Worm (Caenorhabditis elegans): ENCODE results near the gene C34C12.2.
"Not testable (repeated sequence)": the region's sequence is repeated elsewhere in the genome, so short reads cannot be mapped to it uniquely, and the experiment has no call there.

The C34C12.2 gene

DNA sequence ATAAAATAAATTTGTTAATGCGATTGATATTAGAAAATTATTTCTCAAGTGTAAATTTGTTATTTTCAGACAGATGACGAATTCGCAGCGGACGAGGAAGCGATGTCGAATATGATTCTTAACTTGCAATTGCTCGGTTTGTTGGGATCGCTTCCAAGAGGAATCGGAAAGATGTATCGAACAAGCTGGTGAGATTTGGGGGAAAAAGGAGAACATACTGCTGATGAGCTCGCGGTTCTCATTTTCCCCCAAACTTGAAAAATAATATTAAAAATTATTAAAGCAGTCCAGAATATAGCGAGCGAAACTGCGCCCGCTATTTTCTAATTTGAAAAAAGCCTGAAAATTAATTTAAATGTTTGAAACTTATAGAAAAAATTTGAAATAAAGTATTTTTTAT lies at the start of gene C34C12.2:
TSS of gene C34C12.2 (plus strand) at position 301 of the 400 bp plus-strand sequence.
- not testable (repeated sequence) for TF ChIP-seq W03F9.2, dao-5, him-1 (tag; optimal IDR thresholded peaks at IDR 0.05)

DNA sequence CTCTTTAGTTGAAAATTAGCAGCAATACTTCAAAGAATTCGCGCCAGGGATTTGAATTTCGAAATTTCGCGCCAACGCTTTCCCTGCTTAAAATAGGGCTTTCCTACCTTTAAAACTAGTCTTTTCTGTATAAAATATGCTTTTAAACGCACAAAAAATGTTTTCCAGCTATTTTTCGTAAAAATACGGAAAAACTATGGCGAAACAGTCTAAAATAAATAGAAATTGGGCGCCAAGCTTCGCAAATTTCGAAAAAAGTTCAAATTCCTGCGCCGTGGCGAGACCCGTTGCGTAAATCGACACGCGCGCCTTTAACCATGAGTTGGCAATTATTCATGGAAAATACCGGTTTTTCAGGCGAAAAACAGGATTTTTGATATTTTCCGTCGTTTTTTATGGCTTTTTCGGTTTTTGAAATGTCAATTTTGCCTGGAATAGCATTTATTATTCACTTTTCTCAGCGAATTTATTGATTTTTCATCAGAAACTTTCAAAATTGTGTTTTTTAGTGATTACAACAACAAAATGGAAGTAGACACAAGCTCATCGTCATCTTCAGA lies 49.2 kb upstream of the C34C12.2 start, which contains the start of the genes npp-9 and F59A2.5:
TSS of gene npp-9 (minus strand) at position 126 of the 560 bp plus-strand sequence.
TSS of gene F59A2.5 (plus strand) at position 510 of the 560 bp plus-strand sequence.
- TF ChIP-seq dao-5 (tag; optimal IDR thresholded peaks at IDR 0.05), result no peak
- peak; percentile 52 for TF ChIP-seq W03F9.2 (tag; optimal IDR thresholded peaks at IDR 0.05)
- TF ChIP-seq him-1 (tag; optimal IDR thresholded peaks at IDR 0.05), result no peak

DNA sequence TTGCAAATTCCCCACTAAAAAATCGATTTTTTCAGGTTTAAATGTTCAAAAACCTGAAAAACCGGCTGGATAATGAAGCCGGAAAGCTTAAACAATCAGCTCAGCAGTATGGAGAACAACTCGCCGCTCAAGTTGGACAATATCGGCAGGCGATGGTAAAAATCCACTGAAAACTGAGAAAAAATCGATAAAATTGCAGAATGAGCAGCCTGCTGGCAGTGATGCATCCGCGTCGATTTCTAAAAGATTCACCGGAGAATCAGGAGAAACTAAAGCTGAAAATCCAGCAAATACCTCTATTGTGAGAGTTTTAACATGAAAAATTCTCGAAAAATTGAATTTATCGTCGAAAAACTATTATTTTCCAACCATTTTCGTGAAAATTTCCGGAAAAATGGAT lies 48.1 kb upstream of the C34C12.2 start, which contains the start of gene golg-4:
TSS of gene golg-4 (plus strand) at position 34 of the 400 bp plus-strand sequence.
- TF ChIP-seq him-1 (tag; optimal IDR thresholded peaks at IDR 0.05), result no peak
- TF ChIP-seq W03F9.2 (tag; optimal IDR thresholded peaks at IDR 0.05), result no peak
- no peak for TF ChIP-seq dao-5 (tag; optimal IDR thresholded peaks at IDR 0.05)

- TF ChIP-seq W03F9.2 (tag; optimal IDR thresholded peaks at IDR 0.05), result no peak
- no peak for TF ChIP-seq dao-5 (tag; optimal IDR thresholded peaks at IDR 0.05)
- no peak for TF ChIP-seq him-1 (tag; optimal IDR thresholded peaks at IDR 0.05)
Observed at ce11 chrIII:3413437-3413836, 40.1 kb upstream of the C34C12.2 start.

- TF ChIP-seq W03F9.2 (tag; optimal IDR thresholded peaks at IDR 0.05) (no peak), dao-5 (tag; optimal IDR thresholded peaks at IDR 0.05) (no peak), him-1 (tag; optimal IDR thresholded peaks at IDR 0.05) (no peak)
Observed at ce11 chrIII:3414412-3414811, 39.2 kb upstream of the C34C12.2 start.

DNA sequence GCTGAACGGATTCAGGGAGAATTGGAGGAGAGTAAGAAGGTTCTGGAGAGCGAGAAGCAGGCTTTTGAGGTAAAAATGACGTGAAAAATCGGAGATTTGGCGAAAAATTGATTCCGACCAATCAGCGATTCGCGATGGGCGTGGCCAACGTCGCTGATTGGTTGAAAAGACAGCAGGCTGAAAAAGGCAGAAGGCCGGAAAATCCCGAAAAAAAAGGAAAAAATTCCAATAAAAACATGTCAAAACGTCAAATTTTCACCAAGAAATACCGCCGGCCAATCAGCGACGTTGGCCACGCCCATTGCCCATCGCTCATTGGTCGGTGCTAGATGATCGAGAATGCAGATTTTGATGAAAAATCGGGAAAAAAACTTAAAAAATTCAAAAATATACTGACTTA lies 36.1 kb upstream of the C34C12.2 start:
- TF ChIP-seq him-1 (tag; optimal IDR thresholded peaks at IDR 0.05) (no peak), W03F9.2 (tag; optimal IDR thresholded peaks at IDR 0.05) (no peak), dao-5 (tag; optimal IDR thresholded peaks at IDR 0.05) (no peak)

DNA sequence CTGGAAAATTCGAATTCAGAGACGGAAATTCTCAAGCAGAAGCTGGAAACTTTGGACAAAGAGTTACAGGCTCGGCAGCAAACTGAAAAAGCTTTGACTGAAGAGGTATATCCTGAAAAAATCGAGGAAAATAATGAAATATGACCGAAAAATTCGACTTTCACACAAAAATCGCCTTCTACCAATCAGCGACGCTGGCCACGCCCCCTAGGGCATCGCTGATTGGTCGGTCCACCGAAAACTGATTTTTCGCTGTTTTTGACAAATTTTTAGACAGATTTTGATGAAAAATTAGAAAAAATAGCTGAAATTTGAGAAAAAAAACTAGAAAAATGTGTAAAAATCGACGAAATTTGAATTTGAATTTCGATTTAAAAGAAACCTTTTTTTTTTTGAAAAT lies 34.7 kb upstream of the C34C12.2 start:
- no peak for TF ChIP-seq him-1 (tag; optimal IDR thresholded peaks at IDR 0.05)
- TF ChIP-seq W03F9.2 (tag; optimal IDR thresholded peaks at IDR 0.05), result no peak
- no peak for TF ChIP-seq dao-5 (tag; optimal IDR thresholded peaks at IDR 0.05)

ce11 chrIII:3423924-3424323 lies 29.7 kb upstream of the C34C12.2 start:
- no peak for TF ChIP-seq him-1 (tag; optimal IDR thresholded peaks at IDR 0.05)
- no peak for TF ChIP-seq dao-5 (tag; optimal IDR thresholded peaks at IDR 0.05)

DNA sequence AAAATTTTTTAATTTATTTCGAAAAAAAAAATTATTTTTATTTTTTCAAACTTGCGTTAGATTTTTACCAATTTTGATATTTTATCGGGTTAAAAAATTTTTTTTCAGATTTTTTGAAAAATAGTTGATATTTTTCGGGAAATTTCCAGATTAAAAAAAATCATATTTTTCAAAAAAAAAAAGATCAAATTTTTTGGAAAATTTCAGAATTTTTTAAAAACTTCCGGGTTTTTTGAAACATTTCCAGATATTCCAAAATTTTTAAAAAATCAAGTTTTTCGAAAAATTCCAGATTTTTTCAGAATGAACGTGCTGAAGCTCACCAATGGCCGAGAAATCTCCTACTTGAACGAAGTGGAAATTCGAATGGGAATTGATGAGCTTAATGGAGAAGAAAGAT lies 28.1 kb upstream of the C34C12.2 start, which contains the start of gene metl-18:
TSS of gene metl-18 (plus strand) at position 301 of the 400 bp plus-strand sequence.
- TF ChIP-seq W03F9.2 (tag; optimal IDR thresholded peaks at IDR 0.05), result no peak
- no peak for TF ChIP-seq him-1 (tag; optimal IDR thresholded peaks at IDR 0.05)
- no peak for TF ChIP-seq dao-5 (tag; optimal IDR thresholded peaks at IDR 0.05)

ce11 chrIII:3426741-3427140 lies 26.8 kb upstream of the C34C12.2 start:
- no peak for TF ChIP-seq him-1 (tag; optimal IDR thresholded peaks at IDR 0.05)
- no peak for TF ChIP-seq dao-5 (tag; optimal IDR thresholded peaks at IDR 0.05)
- no peak for TF ChIP-seq W03F9.2 (tag; optimal IDR thresholded peaks at IDR 0.05)

- TF ChIP-seq W03F9.2 (tag; optimal IDR thresholded peaks at IDR 0.05) (no peak), him-1 (tag; optimal IDR thresholded peaks at IDR 0.05) (no peak), dao-5 (tag; optimal IDR thresholded peaks at IDR 0.05) (no peak)
Observed at ce11 chrIII:3428574-3428973, 25.0 kb upstream of the C34C12.2 start.

DNA sequence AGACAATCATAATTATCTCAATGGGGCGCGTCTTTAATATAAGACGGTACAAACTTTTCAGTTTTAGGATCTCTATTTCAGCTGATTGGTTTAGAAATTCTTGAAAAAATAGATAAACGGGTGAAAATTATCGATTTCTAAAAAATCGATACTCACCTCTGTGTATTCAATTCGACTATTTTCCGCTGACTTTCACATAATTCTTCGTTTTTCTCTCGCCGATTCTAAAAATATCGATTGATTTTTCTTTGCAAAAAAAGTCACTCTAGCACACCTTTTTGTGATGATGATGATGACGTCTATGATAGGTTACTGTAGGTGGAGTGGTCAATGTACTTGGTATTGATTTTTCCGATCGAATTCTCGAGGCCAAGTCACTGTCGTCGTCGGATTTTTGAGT lies 23.8 kb upstream of the C34C12.2 start:
- no peak for TF ChIP-seq him-1 (tag; optimal IDR thresholded peaks at IDR 0.05)
- TF ChIP-seq W03F9.2 (tag; optimal IDR thresholded peaks at IDR 0.05), result no peak
- TF ChIP-seq dao-5 (tag; optimal IDR thresholded peaks at IDR 0.05), result no peak

ce11 chrIII:3430667-3431066 lies 22.9 kb upstream of the C34C12.2 start:
- no peak for TF ChIP-seq W03F9.2 (tag; optimal IDR thresholded peaks at IDR 0.05)
- TF ChIP-seq dao-5 (tag; optimal IDR thresholded peaks at IDR 0.05), result no peak
- TF ChIP-seq him-1 (tag; optimal IDR thresholded peaks at IDR 0.05), result no peak

- no peak for TF ChIP-seq him-1 (tag; optimal IDR thresholded peaks at IDR 0.05)
- no peak for TF ChIP-seq dao-5 (tag; optimal IDR thresholded peaks at IDR 0.05)
- no peak for TF ChIP-seq W03F9.2 (tag; optimal IDR thresholded peaks at IDR 0.05)
Observed at ce11 chrIII:3431385-3431784, 22.2 kb upstream of the C34C12.2 start, which contains the start of gene K01A11.1. TSS of gene K01A11.1 (minus strand) at chrIII:3431485.

ce11 chrIII:3435152-3435551 lies 18.4 kb upstream of the C34C12.2 start:
- TF ChIP-seq him-1 (tag; optimal IDR thresholded peaks at IDR 0.05) (no peak), dao-5 (tag; optimal IDR thresholded peaks at IDR 0.05) (no peak), W03F9.2 (tag; optimal IDR thresholded peaks at IDR 0.05) (no peak)
